Worm (Caenorhabditis elegans) whole organism, L4/young adult: ENCODE measurements around the gene F41B4.2.

Experiments used
- W03F9.2 ChIP-seq: fragments of 150-350 bp; optimal IDR thresholded peaks from 2 replicates; lab custom pipeline; 2014; ENCODE audit warnings: missing biosample characterization, missing genetic modification characterization
- him-1 ChIP-seq: sonication (generic microtip); optimal IDR thresholded peaks from 2 replicates; lab custom pipeline; 2016; ENCODE audit warnings: missing genotype, missing genetic modification reagents, missing genetic modification characterization, missing compliant biosample characterization

ce11 chrX:6788965-6789573 is 46.0 kb downstream of the F41B4.2 start, which contains the start of gene sgca-1:
- no peak for TF ChIP-seq him-1 (tag; lab: Kevin White, UChicago)
- no peak for TF ChIP-seq W03F9.2
